Worm (Caenorhabditis elegans) whole organism, L4 larva: Measurements from ENCODE around the gene F13H8.3.
A peak's percentile ranks its signal among the peaks of the same experiment; 100 is the strongest.

Experiments used
- F26F4.8 ChIP-seq: fragments of 200-800 bp; sonication (Bioruptor generic); conservative IDR thresholded peaks from 2 replicates; pipeline ENCODE4 v1.3.6; 2022; ENCODE audit warnings: missing genetic modification characterization, missing compliant biosample characterization
- F49E8.2 ChIP-seq: sonication (generic microtip); optimal IDR thresholded peaks from 2 replicates; lab custom pipeline; 2016; ENCODE audit warnings: missing compliant biosample characterization, mild to moderate bottlenecking, missing genetic modification characterization, borderline replicate concordance
- R02D3.7 ChIP-seq: fragments of 150-350 bp; sonication (generic microtip); optimal IDR thresholded peaks from 3 replicates; lab custom pipeline; 2014; ENCODE audit warnings: missing biosample characterization, missing genetic modification characterization
- T26A8.4 ChIP-seq: fragments of 200-800 bp; sonication (Bioruptor generic); IDR thresholded peaks from 2 replicates; pipeline ENCODE4 v1.3.6; 2022; ENCODE audit warnings: missing genetic modification characterization, missing compliant biosample characterization
- Y48G9A.11 ChIP-seq: fragments of 200-800 bp; sonication (Bioruptor generic); IDR thresholded peaks from 2 replicates; pipeline ENCODE4 v1.3.6; 2022; ENCODE audit warnings: missing genetic modification reagents, missing genetic modification characterization, missing compliant biosample characterization
- Y5F2A.4 ChIP-seq: fragments of 200-800 bp; sonication (Bioruptor generic); optimal IDR thresholded peaks from 2 replicates; lab custom pipeline; 2018; ENCODE audit warnings: mild to moderate bottlenecking, missing genetic modification characterization, missing compliant biosample characterization
- Y75B8A.6 ChIP-seq: fragments of 200-800 bp; sonication (Bioruptor generic); IDR thresholded peaks from 2 replicates; pipeline ENCODE4 v1.3.6; 2022; ENCODE audit warnings: missing genetic modification reagents, missing genetic modification characterization, missing compliant biosample characterization
- ZK546.5 ChIP-seq, 2 experiments: sonication (generic microtip); optimal IDR thresholded peaks; 2 replicates each; lab custom pipeline; 2017; ENCODE audit warnings: missing biosample characterization in 2 of 2, missing genetic modification characterization in 2 of 2
- aha-1 ChIP-seq: fragments of 150-350 bp; peaks from one replicate; lab custom pipeline; 2014; ENCODE audit warnings: missing biosample characterization, missing genetic modification characterization
- ama-1 ChIP-seq: fragments of 150-350 bp; optimal IDR thresholded peaks from 2 replicates; lab custom pipeline; 2014; ENCODE audit warnings: inconsistent platforms, mixed read lengths
- arid-1 ChIP-seq: fragments of 200-800 bp; sonication (Bioruptor generic); conservative IDR thresholded peaks from 2 replicates; pipeline ENCODE4 v1.3.6; 2022; ENCODE audit warnings: missing genetic modification reagents, missing genetic modification characterization, missing compliant biosample characterization
- attf-4 ChIP-seq: sonication (generic microtip); optimal IDR thresholded peaks from 3 replicates; lab custom pipeline; 2017; ENCODE audit warnings: missing biosample characterization, missing genetic modification characterization
- ceh-32 ChIP-seq: sonication (generic microtip); optimal IDR thresholded peaks from 2 replicates; lab custom pipeline; 2016; ENCODE audit warnings: mild to moderate bottlenecking, missing genetic modification characterization, missing compliant biosample characterization; ENCODE audit not compliant: poor library complexity
- ceh-44 ChIP-seq: fragments of 200-800 bp; sonication (Bioruptor generic); IDR thresholded peaks from 2 replicates; pipeline ENCODE4 v1.3.6; 2022; ENCODE audit warnings: missing genetic modification reagents, missing genetic modification characterization, missing compliant biosample characterization
- ces-1 ChIP-seq: fragments of 150-350 bp; sonication (generic microtip); optimal IDR thresholded peaks from 4 replicates; lab custom pipeline; 2014; ENCODE audit warnings: missing biosample characterization, missing genetic modification reagents, missing genetic modification characterization
- cey-2 ChIP-seq: sonication (generic microtip); optimal IDR thresholded peaks from 3 replicates; lab custom pipeline; 2017; ENCODE audit warnings: missing genetic modification characterization, mild to moderate bottlenecking, missing compliant biosample characterization, antibody characterized with exemption, borderline replicate concordance; ENCODE audit not compliant: insufficient read depth
- ctbp-1 ChIP-seq: fragments of 200-800 bp; sonication (Bioruptor generic); IDR thresholded peaks from 2 replicates; pipeline ENCODE4 v1.3.6; 2022; ENCODE audit warnings: missing genetic modification reagents, missing genetic modification characterization, missing compliant biosample characterization
- daf-12 ChIP-seq: fragments of 150-350 bp; optimal IDR thresholded peaks from 2 replicates; lab custom pipeline; 2014; ENCODE audit warnings: missing biosample characterization, missing genetic modification reagents, missing genetic modification characterization
- daf-19 ChIP-seq: fragments of 200-800 bp; sonication (Bioruptor generic); conservative IDR thresholded peaks from 2 replicates; pipeline ENCODE4 v1.3.6; 2022; ENCODE audit warnings: missing genetic modification characterization, missing compliant biosample characterization
- daf-8 ChIP-seq: fragments of 200-800 bp; sonication (Bioruptor generic); IDR thresholded peaks from 2 replicates; pipeline ENCODE4 v1.3.6; 2022; ENCODE audit warnings: missing genetic modification characterization, missing compliant biosample characterization
- dmd-9 ChIP-seq: fragments of 200-800 bp; sonication (Bioruptor generic); IDR thresholded peaks from 2 replicates; pipeline ENCODE4 v1.3.6; 2022; ENCODE audit warnings: missing genetic modification reagents, missing genetic modification characterization, missing compliant biosample characterization
- dpl-1 ChIP-seq: fragments of 150-350 bp; optimal IDR thresholded peaks from 2 replicates; lab custom pipeline; 2014; ENCODE audit warnings: missing biosample characterization, missing genetic modification reagents, missing genetic modification characterization
- dve-1 ChIP-seq: sonication (generic microtip); optimal IDR thresholded peaks from 2 replicates; lab custom pipeline; 2017; ENCODE audit warnings: antibody characterized with exemption, mild to moderate bottlenecking, missing genetic modification characterization, missing compliant biosample characterization; ENCODE audit not compliant: insufficient read depth
- egl-27 ChIP-seq: sonication (generic microtip); optimal IDR thresholded peaks from 3 replicates; lab custom pipeline; 2017; ENCODE audit warnings: missing biosample characterization, missing genetic modification reagents, missing genetic modification characterization
- egl-43 ChIP-seq: fragments of 200-800 bp; sonication (Bioruptor generic); IDR thresholded peaks from 2 replicates; pipeline ENCODE4 v1.3.6; 2022; ENCODE audit warnings: missing genetic modification reagents, missing genetic modification characterization, missing compliant biosample characterization
- fkh-10 ChIP-seq: fragments of 150-350 bp; optimal IDR thresholded peaks from 2 replicates; lab custom pipeline; 2014; ENCODE audit warnings: missing biosample characterization, missing genetic modification reagents, missing genetic modification characterization
- gei-8 ChIP-seq: fragments of 200-800 bp; sonication (Bioruptor generic); optimal IDR thresholded peaks from 2 replicates; lab custom pipeline; 2018; ENCODE audit warnings: mild to moderate bottlenecking, missing genetic modification characterization, missing compliant biosample characterization
- hif-1 ChIP-seq, 2 experiments: sonication (generic microtip); optimal IDR thresholded peaks; 2 replicates each; lab custom pipeline; 2016 to 2017; ENCODE audit warnings: missing compliant biosample characterization in 2 of 2, missing genetic modification characterization in 2 of 2, missing genetic modification reagents in 2 of 2, missing genotype in 2 of 2, mild to moderate bottlenecking in 1 of 2
- hlh-11 ChIP-seq: fragments of 200-800 bp; sonication (Bioruptor generic); optimal IDR thresholded peaks from 2 replicates; lab custom pipeline; 2018; ENCODE audit warnings: mild to moderate bottlenecking, missing genetic modification characterization, missing compliant biosample characterization
- lim-7 ChIP-seq: fragments of 200-800 bp; sonication (Bioruptor generic); IDR thresholded peaks from 2 replicates; pipeline ENCODE4 v1.3.6; 2022; ENCODE audit warnings: missing genetic modification characterization, missing compliant biosample characterization
- lin-15B ChIP-seq: fragments of 150-350 bp; sonication (generic microtip); optimal IDR thresholded peaks from 3 replicates; lab custom pipeline; 2014; ENCODE audit warnings: missing biosample characterization, missing genetic modification characterization
- lin-38 ChIP-seq: fragments of 200-800 bp; sonication (Bioruptor generic); IDR thresholded peaks from 2 replicates; pipeline ENCODE4 v1.3.6; 2022; ENCODE audit warnings: missing genetic modification reagents, missing genetic modification characterization, missing compliant biosample characterization
- lir-3 ChIP-seq: sonication (generic microtip); optimal IDR thresholded peaks from 2 replicates; lab custom pipeline; 2016; ENCODE audit warnings: mild to moderate bottlenecking, missing genetic modification characterization, missing compliant biosample characterization
- lsy-2 ChIP-seq, 2 experiments: fragments of 150-350 bp in 1 of 2; sonication (generic microtip) in 1 of 2; optimal IDR thresholded peaks; 2 replicates each; lab custom pipeline; 2014 to 2017; ENCODE audit warnings: missing biosample characterization in 2 of 2, missing genetic modification characterization in 2 of 2
- madf-5 ChIP-seq, 2 experiments: fragments of 200-800 bp; sonication (Bioruptor generic); IDR thresholded peaks; 2 replicates each; pipeline ENCODE4 v1.3.6; 2022; ENCODE audit warnings: missing compliant biosample characterization in 2 of 2, missing genetic modification characterization in 2 of 2
- mep-1 ChIP-seq: fragments of 150-350 bp; sonication (generic microtip); optimal IDR thresholded peaks from 3 replicates; lab custom pipeline; 2014; ENCODE audit warnings: missing biosample characterization, missing genetic modification characterization
- mxl-3 ChIP-seq: fragments of 200-800 bp; sonication (Bioruptor generic); optimal IDR thresholded peaks from 2 replicates; lab custom pipeline; 2018; ENCODE audit warnings: mild to moderate bottlenecking, missing genetic modification characterization, missing compliant biosample characterization
- nhr-10 ChIP-seq: fragments of 150-350 bp; optimal IDR thresholded peaks from 2 replicates; lab custom pipeline; 2014; ENCODE audit warnings: missing biosample characterization, missing genetic modification characterization
- nhr-111 ChIP-seq: fragments of 200-800 bp; sonication (Bioruptor generic); optimal IDR thresholded peaks from 2 replicates; lab custom pipeline; 2018; ENCODE audit warnings: mild to moderate bottlenecking, missing genetic modification characterization, missing compliant biosample characterization
- nhr-41 ChIP-seq: fragments of 200-800 bp; sonication (Bioruptor generic); IDR thresholded peaks from 2 replicates; pipeline ENCODE4 v1.3.6; 2022; ENCODE audit warnings: missing genetic modification reagents, missing genetic modification characterization, missing compliant biosample characterization
- nhr-42 ChIP-seq: fragments of 200-800 bp; sonication (Bioruptor generic); IDR thresholded peaks from 2 replicates; pipeline ENCODE4 v1.3.6; 2022; ENCODE audit warnings: missing genetic modification characterization, missing compliant biosample characterization
- nhr-48 ChIP-seq: sonication (generic microtip); optimal IDR thresholded peaks from 2 replicates; lab custom pipeline; 2016; ENCODE audit warnings: mild to moderate bottlenecking, missing genetic modification characterization, missing compliant biosample characterization
- nhr-76 ChIP-seq: fragments of 150-350 bp; optimal IDR thresholded peaks from 2 replicates; lab custom pipeline; 2014; ENCODE audit warnings: missing biosample characterization, missing genetic modification characterization
- set-16 ChIP-seq: fragments of 200-800 bp; sonication (Bioruptor generic); IDR thresholded peaks from 2 replicates; pipeline ENCODE4 v1.3.6; 2022; ENCODE audit warnings: missing genetic modification reagents, missing genetic modification characterization, missing compliant biosample characterization
- skn-1 ChIP-seq: fragments of 150-350 bp; optimal IDR thresholded peaks from 2 replicates; lab custom pipeline; 2014; ENCODE audit warnings: missing biosample characterization, missing genetic modification characterization
- unc-39 ChIP-seq: sonication (generic microtip); optimal IDR thresholded peaks from 2 replicates; lab custom pipeline; 2017; ENCODE audit warnings: missing biosample characterization, missing genetic modification characterization
- unc-62 ChIP-seq, 3 experiments: fragments of 150-350 bp in 1 of 3; sonication (generic microtip); optimal IDR thresholded peaks in 2 of 3; peaks in 1 of 3; 1 replicate in 1 of 3; 2 replicates in 2 of 3; lab custom pipeline; 2014 to 2017; ENCODE audit warnings: missing biosample characterization in 3 of 3, missing genetic modification characterization in 3 of 3, missing genetic modification reagents in 3 of 3, missing genotype in 1 of 3
- vab-7 ChIP-seq: fragments of 200-800 bp; sonication (Bioruptor generic); IDR thresholded peaks from 2 replicates; pipeline ENCODE4 v1.3.6; 2022; ENCODE audit warnings: missing genetic modification reagents, missing genetic modification characterization, missing compliant biosample characterization
- zip-11 ChIP-seq: fragments of 200-800 bp; sonication (Bioruptor generic); IDR thresholded peaks from 2 replicates; pipeline ENCODE4 v1.3.6; 2022; ENCODE audit warnings: missing genetic modification characterization, missing compliant biosample characterization
- zip-2 ChIP-seq: fragments of 150-350 bp; optimal IDR thresholded peaks from 2 replicates; lab custom pipeline; 2014; ENCODE audit warnings: missing biosample characterization, missing genetic modification characterization
- ztf-7 ChIP-seq: fragments of 150-350 bp; optimal IDR thresholded peaks from 2 replicates; lab custom pipeline; 2014; ENCODE audit warnings: missing biosample characterization, missing genetic modification characterization

Gene F13H8.3

DNA sequence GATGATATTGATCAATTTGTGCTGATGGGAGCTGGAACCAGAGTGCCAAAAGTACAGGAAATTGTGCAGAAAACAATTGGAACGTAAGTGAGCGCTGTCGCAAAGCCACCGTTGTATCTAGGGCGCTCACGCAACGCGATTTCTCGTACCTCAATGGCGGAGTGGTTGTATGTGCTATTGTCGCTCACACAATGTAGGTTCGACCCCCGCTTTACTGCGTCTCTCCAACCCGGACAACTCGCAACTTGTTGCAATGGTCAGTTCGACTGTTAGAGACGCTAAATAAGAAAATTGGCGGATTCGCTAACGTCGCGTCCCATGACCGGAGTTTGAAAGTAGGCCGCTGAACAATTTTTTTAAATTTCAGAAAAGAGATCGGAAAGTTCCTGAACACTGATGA is 15.3 kb upstream of the F13H8.3 start (continued):
- TF ChIP-seq lir-3: peak; percentile 77
- peak; percentile 30 for TF ChIP-seq nhr-48 (tag; lab: Kevin White, UChicago)
- no peak for TF ChIP-seq egl-27 (tag; lab: Kevin White, UChicago)
- no peak for TF ChIP-seq daf-8 (GFP tag; lab: Robert Waterston, UW)
- no peak for TF ChIP-seq gei-8 (GFP tag; lab: Kevin White, UChicago)
- peak in 1 of 2 experiments; percentile 69; a peak in 1 of 4 replicates for TF ChIP-seq madf-5 (GFP tag; IDR thresholded peaks at IDR 0.05; lab: Robert Waterston, UW)
- no peak for TF ChIP-seq nhr-76 (tag; lab: Kevin White, UChicago)
- no peak for TF ChIP-seq hif-1 (tag; optimal IDR thresholded peaks at IDR 0.05; lab: Kevin White, UChicago)
- no peak for TF ChIP-seq cey-2 (tag; lab: Kevin White, UChicago)
- TF ChIP-seq aha-1 (tag; lab: Kevin White, UChicago): peak; percentile 59
- TF ChIP-seq Y48G9A.11 (GFP tag; lab: Robert Waterston, UW): no peak
- TF ChIP-seq R02D3.7 (tag; lab: Kevin White, UChicago): no peak
- TF ChIP-seq ztf-7: no peak
- TF ChIP-seq skn-1 (tag; lab: Kevin White, UChicago): no peak
- TF ChIP-seq zip-2 (tag; lab: Kevin White, UChicago): no peak
- peak; percentile 46 for TF ChIP-seq F49E8.2
- TF ChIP-seq T26A8.4 (GFP tag; lab: Robert Waterston, UW): no peak
- peak; percentile 70 for TF ChIP-seq lin-38
- TF ChIP-seq attf-4 (tag; lab: Kevin White, UChicago): no peak
- peak; percentile 34 for TF ChIP-seq hlh-11 (tag; lab: Kevin White, UChicago)
- peak; percentile 67 for TF ChIP-seq Y5F2A.4
- TF ChIP-seq ceh-44: no peak
- peak; percentile 22; the same call in 1 of the 2 replicates for TF ChIP-seq daf-19 (GFP tag; lab: Robert Waterston, UW)
- no peak; the same call in 1 of the 2 replicates for TF ChIP-seq vab-7
- TF ChIP-seq ZK546.5 (tag; optimal IDR thresholded peaks at IDR 0.05; lab: Kevin White, UChicago): no peak
- TF ChIP-seq arid-1 (GFP tag; lab: Robert Waterston, UW): peak; percentile 67; the same call in 1 of the 2 replicates
- TF ChIP-seq ama-1 (lab: Kevin White, UChicago): no peak
- TF ChIP-seq dmd-9 (GFP tag; lab: Robert Waterston, UW): 0 out of 2 replicates have a peak, but pooled peaks have one; percentile 35
- TF ChIP-seq egl-43 (GFP tag; lab: Robert Waterston, UW): no peak
- TF ChIP-seq F26F4.8 (GFP tag; lab: Robert Waterston, UW): no peak; the same call in 1 of the 2 replicates
- no peak for TF ChIP-seq Y75B8A.6 (GFP tag; lab: Robert Waterston, UW)
- no peak for TF ChIP-seq nhr-42
- TF ChIP-seq mep-1 (tag; lab: Kevin White, UChicago): peak; percentile 51
- TF ChIP-seq set-16 (GFP tag; lab: Robert Waterston, UW): peak; percentile 11; the same call in 1 of the 2 replicates
- TF ChIP-seq nhr-10 (tag; lab: Kevin White, UChicago): no peak
- TF ChIP-seq daf-12 (tag; lab: Kevin White, UChicago): no peak
- peak; percentile 70 for TF ChIP-seq lim-7
- no peak for TF ChIP-seq unc-62 (GFP tag; optimal IDR thresholded peaks at IDR 0.05 in 1 of 2; lab: Kevin White, UChicago)
- no peak for TF ChIP-seq unc-62 (tag; optimal IDR thresholded peaks at IDR 0.05; lab: Kevin White, UChicago)
- peak; percentile 56 for TF ChIP-seq mxl-3 (GFP tag; lab: Kevin White, UChicago)
- no peak for TF ChIP-seq unc-39 (tag; lab: Kevin White, UChicago)
- TF ChIP-seq lsy-2 (tag; optimal IDR thresholded peaks at IDR 0.05; lab: Kevin White, UChicago): peak in 1 of 2 experiments; percentile 35
- peak; percentile 10 for TF ChIP-seq nhr-111
- TF ChIP-seq dve-1 (tag; lab: Kevin White, UChicago): peak; percentile 70
- TF ChIP-seq dpl-1 (GFP tag; lab: Kevin White, UChicago): peak; percentile 40
- TF ChIP-seq fkh-10 (GFP tag; lab: Kevin White, UChicago): no peak
- TF ChIP-seq ctbp-1: 0 out of 2 replicates have a peak, but pooled peaks have one; percentile 36
- no peak for TF ChIP-seq ceh-32 (tag; lab: Kevin White, UChicago)
- no peak for TF ChIP-seq ces-1 (GFP tag; lab: Kevin White, UChicago)
- no peak for TF ChIP-seq zip-11 (GFP tag; lab: Robert Waterston, UW)
- TF ChIP-seq lin-15B: no peak
- TF ChIP-seq nhr-41 (GFP tag; lab: Robert Waterston, UW): 0 out of 2 replicates have a peak, but pooled peaks have one; percentile 16
